Worm (Caenorhabditis elegans) whole organism, late embryonic: ENCODE results near the gene C32C4.3.

ENCODE experiments used
- ceh-34 ChIP-seq: sonication (generic microtip); optimal IDR thresholded peaks from 2 replicates; lab custom pipeline; 2016; ENCODE audit warnings: mild to moderate bottlenecking, missing genetic modification characterization, missing compliant biosample characterization
- fkh-10 ChIP-seq: fragments of 150-350 bp; optimal IDR thresholded peaks from 2 replicates; lab custom pipeline; 2014; ENCODE audit warnings: missing biosample characterization, missing genetic modification reagents, missing genetic modification characterization
- nfya-1 ChIP-seq: sonication (generic microtip); optimal IDR thresholded peaks from 2 replicates; lab custom pipeline; 2017; ENCODE audit warnings: missing genetic modification characterization, mild to moderate bottlenecking, missing compliant biosample characterization, antibody characterized with exemption, moderate library complexity
- pag-3 ChIP-seq: sonication (generic microtip); optimal IDR thresholded peaks from 2 replicates; lab custom pipeline; 2016; ENCODE audit warnings: missing compliant biosample characterization, missing genetic modification characterization, borderline replicate concordance
- sox-4 ChIP-seq: sonication (generic microtip); optimal IDR thresholded peaks from 2 replicates; lab custom pipeline; 2017; ENCODE audit warnings: mild to moderate bottlenecking, missing genetic modification characterization, inconsistent platforms, missing compliant biosample characterization
- ztf-16 ChIP-seq: sonication (generic microtip); optimal IDR thresholded peaks from 2 replicates; lab custom pipeline; 2017; ENCODE audit warnings: missing genetic modification characterization, missing compliant biosample characterization

DNA sequence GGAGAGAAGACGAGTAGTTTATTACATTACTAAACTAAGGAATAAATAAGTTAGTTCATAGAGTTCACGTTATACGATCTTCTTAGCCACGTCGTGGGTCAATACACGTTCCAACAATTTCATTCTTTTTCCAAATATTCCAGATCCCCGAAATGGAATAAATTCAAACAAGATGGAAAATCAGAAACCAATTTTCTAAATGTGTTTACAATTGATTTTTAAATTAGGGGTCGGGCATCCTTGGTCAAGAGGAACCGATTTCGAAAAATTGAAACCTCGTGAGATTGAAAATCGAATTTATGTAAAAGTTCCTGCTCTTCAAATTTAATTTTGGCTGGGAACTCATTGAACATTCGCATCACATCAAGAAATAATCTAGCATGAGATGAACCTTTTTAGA, 37.8 kb upstream of the C32C4.3 start:
- TF ChIP-seq ztf-16 (tag; lab: Kevin White, UChicago) (no peak), sox-4 (tag; lab: Kevin White, UChicago) (no peak), nfya-1 (no peak), ceh-34 (tag; lab: Kevin White, UChicago) (no peak), pag-3 (tag; lab: Kevin White, UChicago) (no peak), fkh-10 (no peak)
